Fruit fly (Drosophila melanogaster): ENCODE measurements around the gene Cpr62Bb.
A peak's percentile ranks its signal among the peaks of the same experiment; 100 is the strongest.

Gene Cpr62Bb

DNA sequence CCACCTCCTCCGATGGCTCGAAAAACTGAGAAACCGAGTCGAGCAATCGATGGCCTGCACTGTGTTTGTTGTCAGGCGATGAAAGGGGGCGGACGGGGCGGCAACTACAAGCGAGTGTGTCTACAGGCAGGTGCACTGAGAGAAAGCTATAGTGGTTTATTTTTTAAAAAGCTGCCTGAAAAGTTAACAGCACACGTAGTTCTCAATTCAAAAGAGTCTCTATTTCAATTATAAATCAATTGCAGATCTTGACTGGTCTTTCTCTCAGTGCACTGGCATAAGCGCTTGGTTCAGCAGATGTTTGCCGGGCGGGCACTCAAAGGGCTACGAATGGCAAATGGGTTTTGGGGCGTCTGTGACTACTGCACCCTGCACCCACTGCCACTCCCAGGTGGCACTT, 45.7 kb upstream of the Cpr62Bb start:
- TF ChIP-seq amos (GFP tag; IDR thresholded peaks at IDR 0.05; ENCODE audit: partially characterized antibody) (no peak), Hmr (GFP tag; optimal IDR thresholded peaks at IDR 0.05) (no peak), kah (GFP tag; optimal IDR thresholded peaks at IDR 0.05) (no peak), CG4854 (GFP tag; optimal IDR thresholded peaks at IDR 0.05) (no peak), wor (GFP tag; IDR thresholded peaks at IDR 0.05) (no peak), odd (GFP tag; optimal IDR thresholded peaks at IDR 0.05) (no peak), her (GFP tag; optimal IDR thresholded peaks at IDR 0.05) (no peak), tll (GFP tag; optimal IDR thresholded peaks at IDR 0.05) (no peak), CG11560 (tag; IDR thresholded peaks at IDR 0.05) (no peak), CG17361 (GFP tag; IDR thresholded peaks at IDR 0.05) (0 out of 3 replicates have a peak, but pooled peaks have one; percentile 37), eve (GFP tag; optimal IDR thresholded peaks at IDR 0.05) (no peak), cg (GFP tag; optimal IDR thresholded peaks at IDR 0.05) (no peak), jing (GFP tag; optimal IDR thresholded peaks at IDR 0.05) (no peak), pnt (GFP tag; optimal IDR thresholded peaks at IDR 0.05) (peak; percentile 6), CG4360 (GFP tag; IDR thresholded peaks at IDR 0.05) (no peak), CG15011 (GFP tag; optimal IDR thresholded peaks at IDR 0.05) (no peak), Lpt (GFP tag; optimal IDR thresholded peaks at IDR 0.05) (no peak), CG6765 (GFP tag; optimal IDR thresholded peaks at IDR 0.05) (no peak), lmd (GFP tag; IDR thresholded peaks at IDR 0.05) (peak; percentile 65; the same call in 1 of the 2 replicates), CG11696 (GFP tag; IDR thresholded peaks at IDR 0.05) (peak; percentile 63; the same call in 1 of the 2 replicates), CG17912 (GFP tag; optimal IDR thresholded peaks at IDR 0.05) (no peak), CG5953 (GFP tag; IDR thresholded peaks at IDR 0.05) (0 out of 2 replicates have a peak, but pooled peaks have one; percentile 40), CG4707 (GFP tag; optimal IDR thresholded peaks at IDR 0.05) (no peak), trem (tag; optimal IDR thresholded peaks at IDR 0.05) (no peak), tio (GFP tag; optimal IDR thresholded peaks at IDR 0.05) (no peak), Vsx1 (GFP tag; optimal IDR thresholded peaks at IDR 0.05) (no peak), CG17385 (GFP tag; optimal IDR thresholded peaks at IDR 0.05) (no peak), sisA (GFP tag; IDR thresholded peaks at IDR 0.05) (peak; percentile 68), HmgD (GFP tag; optimal IDR thresholded peaks at IDR 0.05) (no peak), Optix (GFP tag; IDR thresholded peaks at IDR 0.05) (no peak), CG14441 (GFP tag; IDR thresholded peaks at IDR 0.05) (peak; percentile 73), Myb (GFP tag; optimal IDR thresholded peaks at IDR 0.05) (no peak), Dip2 (GFP tag; IDR thresholded peaks at IDR 0.05) (no peak), CG8944 (GFP tag; optimal IDR thresholded peaks at IDR 0.05) (no peak), tgo (GFP tag; IDR thresholded peaks at IDR 0.05) (peak; percentile 59; the same call in 2 of the 3 replicates), lov (optimal IDR thresholded peaks at IDR 0.05) (no peak), lov (GFP tag; IDR thresholded peaks at IDR 0.05) (no peak), so (GFP tag; IDR thresholded peaks at IDR 0.05) (no peak), CG16863 (GFP tag; optimal IDR thresholded peaks at IDR 0.05) (no peak), fd3F (GFP tag; optimal IDR thresholded peaks at IDR 0.05) (no peak), mld (GFP tag; IDR thresholded peaks at IDR 0.05; ENCODE audit: partially characterized antibody) (no peak), sim (GFP tag; IDR thresholded peaks at IDR 0.05) (no peak), dati (GFP tag; IDR thresholded peaks at IDR 0.05) (no peak), H2.0 (GFP tag; IDR thresholded peaks at IDR 0.05) (0 out of 2 replicates have a peak, but pooled peaks have one; percentile 3), CG18476 (GFP tag; optimal IDR thresholded peaks at IDR 0.05) (no peak), CG8388 (GFP tag; optimal IDR thresholded peaks at IDR 0.05) (no peak), ind (GFP tag; optimal IDR thresholded peaks at IDR 0.05) (peak; percentile 53), onecut (GFP tag; IDR thresholded peaks at IDR 0.05) (peak; percentile 35; the same call in 1 of the 2 replicates), Adf1 (GFP tag; IDR thresholded peaks at IDR 0.05) (no peak), D19B (GFP tag; optimal IDR thresholded peaks at IDR 0.05) (no peak), CG31441 (GFP tag; IDR thresholded peaks at IDR 0.05) (0 out of 2 replicates have a peak, but pooled peaks have one; percentile 22), C15 (GFP tag; IDR thresholded peaks at IDR 0.05) (0 out of 3 replicates have a peak, but pooled peaks have one; percentile 54)
